Worm (Caenorhabditis elegans): ENCODE results near the gene B0252.3.

Gene B0252.3

ce11 chrII:6937057-6937456, 29.5 kb upstream of the B0252.3 start:
- TF ChIP-seq tbx-2 (tag; optimal IDR thresholded peaks at IDR 0.05) (peak; percentile 41), ceh-19 (GFP tag; optimal IDR thresholded peaks at IDR 0.05) (no peak)

ce11 chrII:6936528-6936927, 29.0 kb upstream of the B0252.3 start:
- TF ChIP-seq pqm-1 (tag; optimal IDR thresholded peaks at IDR 0.05) = no peak
- TF ChIP-seq K09A11.1 (tag; optimal IDR thresholded peaks at IDR 0.05; ENCODE audit: insufficient read depth) = no peak
- no peak for TF ChIP-seq ceh-48 (tag; optimal IDR thresholded peaks at IDR 0.05)
- TF ChIP-seq pha-4 (tag; optimal IDR thresholded peaks at IDR 0.05) = no peak
- TF ChIP-seq ceh-30 (tag; optimal IDR thresholded peaks at IDR 0.05) = no peak

ce11 chrII:6935975-6936374, 28.4 kb upstream of the B0252.3 start:
- TF ChIP-seq C08G9.2 (tag; optimal IDR thresholded peaks at IDR 0.05) (no peak), unc-55 (GFP tag; optimal IDR thresholded peaks at IDR 0.05) (peak; percentile 26)

ce11 chrII:6934729-6935128, 27.2 kb upstream of the B0252.3 start:
- TF ChIP-seq lin-11 (tag; optimal IDR thresholded peaks at IDR 0.05) (no peak), unc-3 (GFP tag; conservative IDR thresholded peaks at IDR 0.05) (no peak), unc-3 (tag; optimal IDR thresholded peaks at IDR 0.05) (no peak), ceh-19 (GFP tag; optimal IDR thresholded peaks at IDR 0.05) (peak; percentile 25), hlh-6 (tag; optimal IDR thresholded peaks at IDR 0.05) (no peak), ceh-34 (tag; optimal IDR thresholded peaks at IDR 0.05) (peak; percentile 92), ttx-3 (tag; optimal IDR thresholded peaks at IDR 0.05) (no peak)

ce11 chrII:6932978-6933377, 25.4 kb upstream of the B0252.3 start:
- TF ChIP-seq lim-6 (tag; optimal IDR thresholded peaks at IDR 0.05) (no peak), ceh-19 (GFP tag; optimal IDR thresholded peaks at IDR 0.05) (no peak), npax-4 (tag; optimal IDR thresholded peaks at IDR 0.05) (no peak), rnt-1 (tag; optimal IDR thresholded peaks at IDR 0.05) (no peak), hlh-6 (tag; optimal IDR thresholded peaks at IDR 0.05) (no peak), ceh-2 (tag; optimal IDR thresholded peaks at IDR 0.05) (no peak), hlh-13 (GFP tag; optimal IDR thresholded peaks at IDR 0.05) (no peak), pha-4 (tag; optimal IDR thresholded peaks at IDR 0.05) (no peak), hlh-30 (tag; optimal IDR thresholded peaks at IDR 0.05; ENCODE audit: insufficient read depth) (no peak), K02D7.2 (tag; optimal IDR thresholded peaks at IDR 0.05) (no peak), odd-2 (tag; optimal IDR thresholded peaks at IDR 0.05) (no peak), ceh-22 (tag; optimal IDR thresholded peaks at IDR 0.05) (no peak), syd-9 (tag; optimal IDR thresholded peaks at IDR 0.05) (no peak), ztf-16 (tag; optimal IDR thresholded peaks at IDR 0.05) (no peak), pax-1 (tag; optimal IDR thresholded peaks at IDR 0.05) (no peak)

ce11 chrII:6930072-6930471, 22.5 kb upstream of the B0252.3 start:
- TF ChIP-seq elt-2 (tag; optimal IDR thresholded peaks at IDR 0.05) (no peak), hlh-30 (tag; optimal IDR thresholded peaks at IDR 0.05; ENCODE audit: insufficient read depth) (no peak), ets-4 (tag; optimal IDR thresholded peaks at IDR 0.05) (no peak), ceh-2 (tag; optimal IDR thresholded peaks at IDR 0.05) (no peak), ceh-31 (tag; optimal IDR thresholded peaks at IDR 0.05) (no peak), ceh-19 (GFP tag; optimal IDR thresholded peaks at IDR 0.05) (no peak), unc-3 (GFP tag; conservative IDR thresholded peaks at IDR 0.05) (no peak), unc-3 (tag; optimal IDR thresholded peaks at IDR 0.05) (no peak), unc-42 (tag; optimal IDR thresholded peaks at IDR 0.05) (no peak), mec-3 (tag; optimal IDR thresholded peaks at IDR 0.05; ENCODE audit: borderline replicate concordance) (no peak), dve-1 (tag; optimal IDR thresholded peaks at IDR 0.05) (no peak), nhr-11 (tag; optimal IDR thresholded peaks at IDR 0.05) (no peak), ceh-6 (GFP tag; optimal IDR thresholded peaks at IDR 0.05) (no peak)

Measured in whole organism, late embryonic.